Worm (Caenorhabditis elegans) whole organism, young adult: ENCODE measurements around the gene zak-1.
A peak's percentile ranks its signal among the peaks of the same experiment; 100 is the strongest.

ENCODE experiments used
- mes-4 ChIP-seq: sonication (generic microtip); optimal IDR thresholded peaks from 2 replicates; lab custom pipeline; 2016; ENCODE audit warnings: missing genotype, missing genetic modification characterization, missing compliant biosample characterization
- nfya-1 ChIP-seq: sonication (generic microtip); optimal IDR thresholded peaks from 2 replicates; lab custom pipeline; 2017; ENCODE audit warnings: antibody characterized with exemption, missing compliant biosample characterization, missing genetic modification characterization, borderline replicate concordance; ENCODE audit not compliant: insufficient read depth

DNA sequence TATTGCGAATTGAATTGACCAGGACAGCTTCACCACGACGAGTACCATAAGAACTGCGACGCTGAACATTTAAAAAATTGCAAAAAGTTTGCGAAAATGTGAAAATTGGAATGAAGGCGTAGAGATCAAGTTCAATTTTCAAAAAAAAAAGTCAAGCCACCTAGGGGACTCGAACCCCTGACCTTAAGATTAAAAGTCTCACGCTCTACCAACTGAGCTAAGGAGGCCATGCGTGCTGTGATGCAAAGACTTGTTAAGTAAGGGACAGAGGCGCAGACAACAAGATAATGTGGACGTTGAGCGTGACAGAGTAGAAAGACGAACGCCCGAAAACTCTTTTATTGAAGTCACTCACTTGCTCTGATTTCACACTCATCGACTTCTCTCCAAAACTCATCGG lies 31.0 kb upstream of the zak-1 start:
- TF ChIP-seq nfya-1 (tag; lab: Kevin White, UChicago) = no peak
- TF ChIP-seq mes-4 (tag; lab: Kevin White, UChicago) = peak; percentile 62
